Worm (Caenorhabditis elegans): Measurements from ENCODE around the gene math-24.

Gene math-24

DNA sequence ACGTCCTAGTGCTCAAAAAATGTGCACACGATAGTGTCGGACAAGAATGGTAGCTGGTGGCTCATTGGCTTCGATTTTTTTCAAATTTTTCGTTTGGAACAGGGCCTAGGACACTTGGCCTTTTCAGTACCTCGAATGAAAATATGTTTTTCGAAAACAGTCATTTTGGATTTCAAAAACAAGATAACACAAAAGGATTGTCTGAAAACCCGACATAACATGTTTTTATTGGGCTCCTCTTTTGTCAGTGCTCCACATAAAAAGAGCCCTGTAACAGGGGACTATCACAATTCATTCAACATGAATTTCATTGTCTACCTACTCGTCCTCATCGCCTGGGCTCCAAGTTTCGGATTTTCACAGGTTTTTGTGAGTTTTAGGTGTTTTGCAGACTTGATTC is 35.8 kb upstream of the math-24 start, which contains the start of gene C16C4.17:
C16C4.17 (plus strand) TSS at position 301 of the 400 bp plus-strand sequence.
- TF ChIP-seq ets-7 (tag; optimal IDR thresholded peaks at IDR 0.05): no peak
- TF ChIP-seq sea-1 (GFP tag; conservative IDR thresholded peaks at IDR 0.05): no peak
- TF ChIP-seq tra-4 (tag; optimal IDR thresholded peaks at IDR 0.05): no peak

DNA sequence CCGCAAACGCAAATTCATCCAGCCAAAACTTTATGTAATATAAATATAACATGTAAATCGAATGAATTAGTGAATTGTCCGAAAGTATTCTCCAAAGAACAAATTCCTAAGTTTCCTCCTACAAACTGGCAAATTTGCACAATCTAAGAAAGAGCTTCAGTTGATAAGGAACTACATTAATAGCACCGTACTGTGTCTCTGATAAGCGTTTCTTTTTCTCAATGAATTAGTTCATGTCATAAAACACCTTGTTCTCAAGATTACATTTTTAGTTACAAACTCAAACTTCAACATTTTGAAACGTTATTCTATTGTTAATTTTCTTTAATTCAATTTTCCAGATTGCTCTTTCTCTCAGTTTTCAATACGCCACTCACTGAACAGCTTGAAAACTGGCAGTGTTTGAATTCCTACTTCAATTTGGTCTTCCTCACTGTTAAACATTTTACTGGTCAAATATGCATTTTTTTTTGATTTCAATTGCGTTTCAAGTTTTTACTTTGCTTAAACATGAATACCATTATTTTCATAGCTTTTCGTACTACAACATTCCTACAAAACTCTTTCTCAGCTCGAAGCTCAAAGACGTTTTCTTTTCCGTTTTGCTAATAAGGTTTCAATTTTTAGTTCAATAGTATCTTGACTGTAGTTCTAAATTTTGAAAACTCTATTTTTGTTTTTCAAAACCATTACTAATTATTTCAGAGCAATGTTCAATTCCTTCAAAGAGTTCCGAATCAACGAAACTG is 34.2 kb upstream of the math-24 start, which contains the start of gene math-15:
math-15 (plus strand) TSS at position 699 of the 749 bp plus-strand sequence.
- TF ChIP-seq F13C5.2 (tag; optimal IDR thresholded peaks at IDR 0.05) (no peak), tbx-11 (GFP tag; IDR thresholded peaks at IDR 0.05) (no peak), ama-1 (optimal IDR thresholded peaks at IDR 0.05) (no peak), B0310.2 (tag; optimal IDR thresholded peaks at IDR 0.05) (no peak), aly-1 (tag; optimal IDR thresholded peaks at IDR 0.05) (no peak), ceh-36 (tag; optimal IDR thresholded peaks at IDR 0.05) (no peak), sea-1 (GFP tag; conservative IDR thresholded peaks at IDR 0.05) (no peak), flt-1 (GFP tag; IDR thresholded peaks at IDR 0.05) (no peak), ets-7 (tag; optimal IDR thresholded peaks at IDR 0.05) (no peak), scrt-1 (GFP tag; IDR thresholded peaks at IDR 0.05) (no peak), tbx-37 (GFP tag; conservative IDR thresholded peaks at IDR 0.05) (no peak), tra-4 (tag; optimal IDR thresholded peaks at IDR 0.05) (no peak), ceh-13 (GFP tag; optimal IDR thresholded peaks at IDR 0.05) (no peak), hmg-4 (GFP tag; optimal IDR thresholded peaks at IDR 0.05) (no peak), pes-1 (GFP tag; IDR thresholded peaks at IDR 0.05) (no peak), hnd-1 (tag; optimal IDR thresholded peaks at IDR 0.05) (no peak), hmbx-1 (tag; optimal IDR thresholded peaks at IDR 0.05) (no peak)

DNA sequence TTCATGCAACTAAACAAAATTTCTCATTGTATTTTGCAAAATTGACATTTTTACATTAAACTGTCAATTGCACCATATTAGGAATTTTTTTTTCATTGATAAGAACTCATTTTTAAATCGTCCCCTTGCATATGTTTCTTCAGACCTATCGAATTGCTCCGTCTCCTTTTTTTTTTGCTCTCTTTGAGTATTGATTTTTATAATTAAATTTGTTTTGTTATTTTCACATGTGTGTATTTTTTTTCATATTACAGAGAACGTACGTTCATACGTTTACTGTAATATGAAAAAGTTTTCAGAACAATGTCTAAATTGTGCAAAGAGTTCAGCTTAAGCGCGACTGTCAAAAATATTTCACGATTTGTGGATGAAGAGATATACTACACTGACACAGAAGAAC is 30.9 kb upstream of the math-24 start, which contains the start of gene math-14:
math-14 (plus strand) TSS at position 301 of the 400 bp plus-strand sequence.
- TF ChIP-seq ceh-36 (tag; optimal IDR thresholded peaks at IDR 0.05): no peak
- TF ChIP-seq B0310.2 (tag; optimal IDR thresholded peaks at IDR 0.05): no peak
- TF ChIP-seq ets-7 (tag; optimal IDR thresholded peaks at IDR 0.05): no peak
- TF ChIP-seq scrt-1 (GFP tag; IDR thresholded peaks at IDR 0.05): no peak
- no peak for TF ChIP-seq tra-4 (tag; optimal IDR thresholded peaks at IDR 0.05)
- TF ChIP-seq hnd-1 (tag; optimal IDR thresholded peaks at IDR 0.05): no peak
- TF ChIP-seq aly-1 (tag; optimal IDR thresholded peaks at IDR 0.05): no peak

DNA sequence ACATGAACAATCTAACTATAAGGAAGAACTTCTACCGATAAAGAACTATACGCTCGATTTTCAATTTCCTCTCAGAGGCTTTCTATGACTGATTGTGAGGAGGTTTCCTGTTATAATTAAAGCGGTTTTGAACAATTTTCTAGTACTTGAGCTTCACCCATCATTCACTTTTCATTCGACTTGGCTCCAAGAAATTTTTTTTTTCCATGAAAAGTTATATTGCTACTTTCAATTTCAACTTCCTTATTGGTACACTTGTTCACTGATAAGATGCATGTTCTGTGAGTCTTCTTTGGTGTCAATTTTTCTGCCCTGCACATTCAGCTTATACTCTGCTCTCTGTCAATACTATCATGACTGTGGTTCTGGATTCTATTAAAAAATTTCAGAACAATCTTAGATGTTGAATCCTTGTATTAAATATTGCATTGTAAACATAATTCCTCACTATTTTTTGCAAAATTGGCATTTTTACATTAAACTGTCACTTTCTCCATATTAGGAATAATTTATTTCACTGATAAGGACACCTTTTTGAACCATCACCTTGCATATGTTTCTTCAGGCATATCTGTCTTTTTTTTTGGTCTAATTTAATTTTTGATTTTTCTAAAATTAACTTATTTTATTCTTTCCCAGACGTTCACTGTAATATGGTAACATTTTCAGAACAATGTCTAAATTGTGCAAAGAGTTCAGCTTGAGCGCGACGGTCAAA is 29.0 kb upstream of the math-24 start, which contains the start of gene math-10:
math-10 (plus strand) TSS at position 668 of the 718 bp plus-strand sequence.
- TF ChIP-seq tbx-11 (GFP tag; IDR thresholded peaks at IDR 0.05): no peak
- no peak for TF ChIP-seq flt-1 (GFP tag; IDR thresholded peaks at IDR 0.05)
- no peak for TF ChIP-seq B0310.2 (tag; optimal IDR thresholded peaks at IDR 0.05)
- TF ChIP-seq hmbx-1 (tag; optimal IDR thresholded peaks at IDR 0.05): no peak
- TF ChIP-seq ceh-36 (tag; optimal IDR thresholded peaks at IDR 0.05): no peak
- TF ChIP-seq pes-1 (GFP tag; IDR thresholded peaks at IDR 0.05): no peak
- TF ChIP-seq aly-1 (tag; optimal IDR thresholded peaks at IDR 0.05): no peak
- TF ChIP-seq scrt-1 (GFP tag; IDR thresholded peaks at IDR 0.05): no peak
- TF ChIP-seq ets-7 (tag; optimal IDR thresholded peaks at IDR 0.05): no peak
- TF ChIP-seq F13C5.2 (tag; optimal IDR thresholded peaks at IDR 0.05): no peak

DNA sequence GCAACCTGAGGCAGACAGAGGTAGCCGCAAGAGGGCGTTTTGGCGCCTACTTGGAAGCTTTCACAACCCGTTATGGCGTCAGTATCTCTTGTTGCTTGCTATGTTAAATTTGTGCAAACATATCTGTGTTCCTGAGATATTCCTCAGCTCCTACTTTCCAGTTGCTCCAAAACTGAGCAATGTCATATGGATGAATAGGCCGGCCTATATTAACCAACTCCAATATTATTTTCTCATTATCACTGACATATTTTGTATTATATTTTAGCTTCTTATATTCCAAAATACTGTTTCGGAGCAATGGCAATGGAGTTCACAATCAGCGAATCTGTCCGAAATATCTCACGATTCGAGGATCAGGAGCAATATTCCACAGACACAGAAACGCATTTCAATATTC is 24.4 kb upstream of the math-24 start, which contains the start of gene math-13:
math-13 (plus strand) TSS at position 301 of the 400 bp plus-strand sequence.
- no peak for TF ChIP-seq pes-1 (GFP tag; IDR thresholded peaks at IDR 0.05)
- TF ChIP-seq tbx-37 (GFP tag; conservative IDR thresholded peaks at IDR 0.05): no peak
- no peak for TF ChIP-seq ceh-13 (GFP tag; optimal IDR thresholded peaks at IDR 0.05)

DNA sequence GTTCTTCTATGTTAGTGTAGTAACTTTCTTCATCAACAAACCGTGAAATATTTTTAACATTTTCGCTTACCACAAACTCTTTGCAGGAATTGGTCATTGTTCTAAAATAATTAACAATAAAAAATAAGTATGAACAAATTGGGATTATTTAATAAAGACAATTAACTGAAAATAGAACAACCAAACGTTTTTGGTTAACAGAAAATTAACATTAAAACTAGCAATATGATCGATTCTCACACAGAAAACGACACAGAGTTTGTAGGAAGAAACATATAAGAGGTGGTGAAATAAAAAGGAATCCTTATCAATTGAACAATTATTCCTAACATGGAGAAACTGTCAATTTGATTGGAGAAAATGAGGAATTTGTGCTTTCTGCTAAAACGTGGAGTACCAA is 21.4 kb upstream of the math-24 start, which contains the start of gene math-16:
math-16 (minus strand) TSS at position 101 of the 400 bp plus-strand sequence.
- no peak for TF ChIP-seq ceh-36 (tag; optimal IDR thresholded peaks at IDR 0.05)

DNA sequence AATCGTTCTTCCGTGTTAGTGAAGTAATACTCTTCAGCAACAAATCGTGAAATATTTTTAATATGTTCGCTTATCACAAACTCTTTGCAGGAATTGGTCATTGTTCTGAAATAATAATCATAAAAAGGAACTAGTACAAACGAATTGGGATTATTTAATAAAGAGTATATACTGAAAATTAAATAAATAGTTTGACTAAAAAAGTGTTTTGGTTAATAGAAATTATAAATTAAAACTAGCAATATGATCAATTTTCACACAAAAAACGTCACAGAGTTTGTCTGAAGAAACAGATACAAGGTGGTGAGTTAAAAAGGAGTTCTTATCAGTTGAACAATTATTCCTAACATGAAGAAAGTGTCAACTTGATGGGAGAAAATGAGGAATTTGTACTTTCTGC is 17.3 kb upstream of the math-24 start, which contains the start of gene math-5:
math-5 (minus strand) TSS at position 101 of the 400 bp plus-strand sequence.
- no peak for TF ChIP-seq ceh-13 (GFP tag; optimal IDR thresholded peaks at IDR 0.05)
- TF ChIP-seq ets-7 (tag; optimal IDR thresholded peaks at IDR 0.05): no peak
- TF ChIP-seq scrt-1 (GFP tag; IDR thresholded peaks at IDR 0.05): no peak

DNA sequence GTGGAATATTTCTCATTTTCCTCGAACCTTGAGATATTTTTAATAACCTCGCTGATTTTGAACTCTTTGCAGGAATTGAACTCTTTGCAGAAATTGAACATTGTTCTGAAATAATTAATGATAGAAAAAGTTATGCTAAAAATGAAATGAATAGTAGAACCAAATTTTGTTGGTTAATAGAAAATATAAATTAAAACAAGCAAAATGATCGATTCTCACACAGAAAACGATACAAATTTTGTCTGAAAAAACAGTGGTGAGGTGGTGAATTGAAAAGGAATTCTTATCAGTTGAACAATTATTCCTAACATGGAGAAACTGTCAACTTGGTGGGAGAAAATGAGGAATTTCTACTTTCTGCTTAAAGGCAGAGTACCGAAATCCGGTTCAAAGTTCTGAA is 15.4 kb upstream of the math-24 start, which contains the start of gene math-6:
math-6 (minus strand) TSS at position 101 of the 400 bp plus-strand sequence.
- TF ChIP-seq scrt-1 (GFP tag; IDR thresholded peaks at IDR 0.05) (no peak), tbx-37 (GFP tag; conservative IDR thresholded peaks at IDR 0.05) (no peak), F13C5.2 (tag; optimal IDR thresholded peaks at IDR 0.05) (no peak), hmg-4 (GFP tag; optimal IDR thresholded peaks at IDR 0.05) (no peak), hmbx-1 (tag; optimal IDR thresholded peaks at IDR 0.05) (no peak), ceh-36 (tag; optimal IDR thresholded peaks at IDR 0.05) (no peak), ama-1 (optimal IDR thresholded peaks at IDR 0.05) (no peak), aly-1 (tag; optimal IDR thresholded peaks at IDR 0.05) (no peak), ceh-13 (GFP tag; optimal IDR thresholded peaks at IDR 0.05) (no peak), hnd-1 (tag; optimal IDR thresholded peaks at IDR 0.05) (no peak), sea-1 (GFP tag; conservative IDR thresholded peaks at IDR 0.05) (no peak), tra-4 (tag; optimal IDR thresholded peaks at IDR 0.05) (no peak), pes-1 (GFP tag; IDR thresholded peaks at IDR 0.05) (no peak), tbx-11 (GFP tag; IDR thresholded peaks at IDR 0.05) (no peak), flt-1 (GFP tag; IDR thresholded peaks at IDR 0.05) (no peak), B0310.2 (tag; optimal IDR thresholded peaks at IDR 0.05) (no peak)
